Fruit fly (Drosophila melanogaster) whole organism, wandering third instar larva: ENCODE data around the gene CG18417.
A peak's percentile ranks its signal among the peaks of the same experiment; 100 is the strongest.

Source experiments
- Abd-B ChIP-seq: fragments of >200 bp; optimal IDR thresholded peaks from 2 replicates; lab custom pipeline; 2017; ENCODE audit warnings: missing biosample characterization, missing genetic modification characterization
- CG32264 ChIP-seq: fragments of 200-800 bp; sonication (Bioruptor generic); optimal IDR thresholded peaks from 2 replicates; lab custom pipeline; 2016; ENCODE audit warnings: missing biosample characterization, missing genetic modification characterization
- CrebA ChIP-seq: fragments of 200-800 bp; sonication (Bioruptor generic); optimal IDR thresholded peaks from 2 replicates; lab custom pipeline; 2016; ENCODE audit warnings: missing biosample characterization, mild to moderate bottlenecking, missing genetic modification characterization, borderline replicate concordance
- Dif ChIP-seq: fragments of 200-275, 200-300 bp; sonication (Bioruptor generic); optimal IDR thresholded peaks from 2 replicates; lab custom pipeline; 2018; ENCODE audit warnings: missing biosample characterization, missing genetic modification characterization; ENCODE audit not compliant: partially characterized antibody
- GATAd ChIP-seq: sonication (Bioruptor generic); optimal IDR thresholded peaks from 2 replicates; lab custom pipeline; 2016; ENCODE audit warnings: missing biosample characterization, missing genetic modification characterization
- HLH106 ChIP-seq: fragments of 200-800 bp; optimal IDR thresholded peaks from 3 replicates; lab custom pipeline; 2019; ENCODE audit warnings: missing biosample characterization, mild to moderate bottlenecking, missing genetic modification characterization, moderate library complexity
- Hnf4 ChIP-seq: fragments of 200-800 bp; sonication (Bioruptor generic); optimal IDR thresholded peaks from 2 replicates; lab custom pipeline; 2016; ENCODE audit warnings: missing biosample characterization, mild to moderate bottlenecking, missing genetic modification characterization
- Hr83 ChIP-seq: fragments of 200-300 bp; sonication (Bioruptor generic); optimal IDR thresholded peaks from 2 replicates; lab custom pipeline; 2016; ENCODE audit warnings: missing biosample characterization, mild to moderate bottlenecking, missing genetic modification characterization, moderate library complexity; ENCODE audit not compliant: poor library complexity, severe bottlenecking
- Jra ChIP-seq: sonication (Bioruptor generic); optimal IDR thresholded peaks from 2 replicates; lab custom pipeline; 2016; ENCODE audit warnings: missing biosample characterization, missing genetic modification characterization
- Myc ChIP-seq: fragments of >200 bp; optimal IDR thresholded peaks from 2 replicates; lab custom pipeline; 2017
- N ChIP-seq: fragments of >200 bp; optimal IDR thresholded peaks from 2 replicates; lab custom pipeline; 2018; ENCODE audit warnings: missing biosample characterization, missing external identifiers, missing genetic modification characterization
- OdsH ChIP-seq: fragments of 200-800 bp; sonication (Bioruptor generic); optimal IDR thresholded peaks from 2 replicates; lab custom pipeline; 2016; ENCODE audit warnings: missing biosample characterization, mild to moderate bottlenecking, missing genetic modification characterization
- Rel ChIP-seq, 2 experiments: fragments of 200-800 bp; sonication (Bioruptor generic) in 1 of 2; optimal IDR thresholded peaks; 2 replicates in 1 of 2; 3 replicates in 1 of 2; lab custom pipeline; 2016 to 2019; ENCODE audit warnings: mild to moderate bottlenecking in 2 of 2, missing biosample characterization in 2 of 2, missing genetic modification characterization in 2 of 2, moderate library complexity in 1 of 2
- Sp1 ChIP-seq: fragments of 200-800 bp; sonication (Bioruptor generic); optimal IDR thresholded peaks from 3 replicates; lab custom pipeline; 2019; ENCODE audit warnings: missing biosample characterization, mild to moderate bottlenecking, missing genetic modification characterization, moderate library complexity
- br ChIP-seq: fragments of 200-800 bp; sonication (Bioruptor generic); optimal IDR thresholded peaks from 2 replicates; lab custom pipeline; 2016; ENCODE audit warnings: missing biosample characterization, missing genetic modification characterization
- dmrt93B ChIP-seq: fragments of 200-800 bp; sonication (Bioruptor generic); optimal IDR thresholded peaks from 2 replicates; lab custom pipeline; 2018; ENCODE audit warnings: missing biosample characterization, mild to moderate bottlenecking, missing genetic modification characterization
- dsf ChIP-seq: sonication (Bioruptor generic); optimal IDR thresholded peaks from 2 replicates; lab custom pipeline; 2016; ENCODE audit warnings: missing biosample characterization, missing genetic modification characterization, borderline replicate concordance
- ey ChIP-seq: fragments of 200-800 bp; sonication (Bioruptor generic); optimal IDR thresholded peaks from 2 replicates; lab custom pipeline; 2016; ENCODE audit warnings: missing biosample characterization, missing genetic modification characterization
- foxo ChIP-seq, 2 experiments: fragments of 200-800 bp; sonication (Bioruptor generic); optimal IDR thresholded peaks; 2 replicates in 1 of 2; 3 replicates in 1 of 2; lab custom pipeline; 2016 to 2017; ENCODE audit warnings: missing biosample characterization in 2 of 2, missing genetic modification characterization in 2 of 2
- fru ChIP-seq: fragments of 200-800 bp; sonication (Bioruptor generic); optimal IDR thresholded peaks from 3 replicates; lab custom pipeline; 2016; ENCODE audit warnings: missing biosample characterization, mild to moderate bottlenecking, missing genetic modification characterization
- h ChIP-seq: fragments of 200-800 bp; sonication (Bioruptor generic); optimal IDR thresholded peaks from 3 replicates; lab custom pipeline; 2016; ENCODE audit warnings: missing biosample characterization, mild to moderate bottlenecking, missing genetic modification characterization
- jim ChIP-seq: fragments of 175-275, 200-325 bp; sonication (Bioruptor generic); optimal IDR thresholded peaks from 2 replicates; lab custom pipeline; 2016; ENCODE audit warnings: missing biosample characterization, mild to moderate bottlenecking, missing genetic modification characterization
- pan ChIP-seq: fragments of >200 bp; optimal IDR thresholded peaks from 2 replicates; lab custom pipeline; 2017
- psq ChIP-seq: fragments of 200-800 bp; sonication (Bioruptor generic); optimal IDR thresholded peaks from 3 replicates; lab custom pipeline; 2017; ENCODE audit warnings: missing biosample characterization, mild to moderate bottlenecking, missing genetic modification characterization, moderate library complexity
- rgr ChIP-seq: fragments of 200-800 bp; sonication (Bioruptor generic); optimal IDR thresholded peaks from 3 replicates; lab custom pipeline; 2016; ENCODE audit warnings: missing biosample characterization, mild to moderate bottlenecking, missing genetic modification characterization
- sv ChIP-seq: fragments of 200-800 bp; sonication (Bioruptor generic); optimal IDR thresholded peaks from 3 replicates; lab custom pipeline; 2016; ENCODE audit warnings: missing biosample characterization, missing genetic modification characterization
- tai ChIP-seq: sonication (Bioruptor generic); optimal IDR thresholded peaks from 2 replicates; lab custom pipeline; 2016; ENCODE audit warnings: missing biosample characterization, missing genetic modification characterization
- woc ChIP-seq: sonication (Bioruptor generic); optimal IDR thresholded peaks from 2 replicates; lab custom pipeline; 2016; ENCODE audit warnings: missing biosample characterization, mild to moderate bottlenecking, missing genetic modification characterization

The CG18417 gene

dm6 chr3L:7399770-7400169 lies at the start of gene CG18417:
TSS of gene CG18417 (plus strand) at chr3L:7400070.
- TF ChIP-seq jim, result no peak
- TF ChIP-seq CrebA (GFP tag; lab: Kevin White, UChicago), result no peak
- no peak for TF ChIP-seq Abd-B
- no peak for TF ChIP-seq Sp1 (GFP tag; lab: Kevin White, UChicago)
- no peak for TF ChIP-seq dmrt93B (GFP tag; lab: Kevin White, UChicago)
- no peak for TF ChIP-seq tai (GFP tag; lab: Kevin White, UChicago)
- no peak for TF ChIP-seq br (GFP tag; lab: Kevin White, UChicago)
- TF ChIP-seq woc (GFP tag; lab: Kevin White, UChicago), result no peak
- TF ChIP-seq dsf (GFP tag; lab: Kevin White, UChicago), result no peak

DNA sequence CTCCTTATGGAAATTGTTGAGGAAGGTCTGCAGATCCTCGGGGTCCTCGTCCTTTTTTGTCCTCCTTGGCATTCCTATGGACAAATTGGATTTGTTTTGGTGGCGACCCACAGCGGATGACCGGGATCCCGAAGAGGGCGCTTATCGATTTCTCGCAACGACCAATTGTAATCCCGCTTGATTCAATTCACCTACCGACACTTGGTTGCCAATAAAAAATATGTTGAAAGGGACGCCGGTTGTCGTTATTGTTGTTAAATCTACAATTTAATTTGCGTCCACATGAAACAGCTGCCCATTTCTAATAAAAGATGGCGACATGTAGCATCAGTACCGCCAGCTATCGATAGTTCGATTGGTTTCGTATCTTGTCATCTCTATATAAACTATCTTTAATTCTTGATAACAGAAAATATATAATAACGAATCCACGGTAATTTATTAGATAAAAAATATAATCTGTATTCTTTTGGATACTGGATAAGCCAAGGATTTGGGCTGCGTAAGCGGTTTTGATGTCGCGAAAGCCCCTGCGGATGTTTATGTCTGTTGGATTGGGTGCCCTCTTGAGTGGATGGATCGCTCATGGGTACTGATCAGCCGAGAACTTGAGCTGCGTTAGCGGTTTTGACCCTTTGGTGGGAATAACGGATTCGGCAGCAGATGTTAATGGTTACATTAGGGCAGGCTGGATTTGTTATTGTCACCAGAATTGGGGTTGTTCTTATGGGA lies 43.3 kb upstream of the CG18417 start, which contains the start of gene CTCF:
Gene CTCF (minus strand): TSS at position 328 of the 732 bp plus-strand sequence.
- TF ChIP-seq Myc (lab: Kevin White, UChicago) (peak; percentile 80), pan (lab: Kevin White, UChicago) (no peak), dmrt93B (GFP tag; lab: Kevin White, UChicago) (no peak), ey (GFP tag; lab: Kevin White, UChicago) (peak; percentile 30), OdsH (GFP tag; lab: Kevin White, UChicago) (peak; percentile 37), Rel (GFP tag; optimal IDR thresholded peaks at IDR 0.05; lab: Kevin White, UChicago) (no peak), Rel (tag; optimal IDR thresholded peaks at IDR 0.05; lab: Kevin White, UChicago) (peak; percentile 15), foxo (GFP tag; optimal IDR thresholded peaks at IDR 0.05; lab: Kevin White, UChicago) (peak in 1 of 2 experiments; percentile 46), br (GFP tag; lab: Kevin White, UChicago) (peak; percentile 44), psq (peak; percentile 21), woc (GFP tag; lab: Kevin White, UChicago) (no peak), HLH106 (tag; lab: Kevin White, UChicago) (peak; percentile 56), h (GFP tag; lab: Kevin White, UChicago) (peak; percentile 56), Jra (GFP tag; lab: Kevin White, UChicago) (peak; percentile 14), rgr (peak; percentile 50), Sp1 (GFP tag; lab: Kevin White, UChicago) (peak; percentile 16), GATAd (GFP tag; lab: Kevin White, UChicago) (no peak), N (no peak), CrebA (GFP tag; lab: Kevin White, UChicago) (no peak)

DNA sequence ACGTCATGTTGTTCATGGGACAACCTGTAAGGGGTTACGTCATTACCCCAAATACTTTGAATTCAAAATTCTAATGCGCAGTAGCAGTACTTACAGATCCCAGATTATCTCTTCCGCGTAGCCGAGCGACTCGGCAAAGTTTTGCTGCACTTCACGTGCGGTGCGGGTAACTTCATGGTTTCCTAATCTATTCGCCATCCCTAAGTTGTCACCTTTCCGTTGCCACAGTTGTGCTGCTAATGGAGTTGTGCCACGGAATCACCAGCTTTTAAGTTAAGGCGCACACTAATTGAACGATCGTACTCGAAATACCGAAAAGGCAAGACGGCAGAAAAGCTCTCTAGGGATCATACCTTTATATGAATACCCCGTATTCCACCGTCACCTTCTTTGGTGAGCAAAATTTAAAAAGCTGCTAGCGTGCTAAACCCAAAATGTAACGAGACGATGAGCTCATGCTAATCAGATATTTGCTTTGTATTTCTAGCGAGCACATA lies 40.0 kb upstream of the CG18417 start, which contains the start of gene pst:
Gene pst (minus strand): TSS at position 437 of the 497 bp plus-strand sequence.
- peak; percentile 18 for TF ChIP-seq fru
- no peak for TF ChIP-seq jim
- TF ChIP-seq Sp1 (GFP tag; lab: Kevin White, UChicago), result peak; percentile 25
- TF ChIP-seq Dif (GFP tag; lab: Kevin White, UChicago), result peak; percentile 46
- TF ChIP-seq OdsH (GFP tag; lab: Kevin White, UChicago), result no peak
- TF ChIP-seq Hr83 (GFP tag; lab: Kevin White, UChicago), result peak; percentile 58
- TF ChIP-seq Rel (GFP tag; optimal IDR thresholded peaks at IDR 0.05; lab: Kevin White, UChicago), result no peak
- peak; percentile 100 for TF ChIP-seq Rel (tag; optimal IDR thresholded peaks at IDR 0.05; lab: Kevin White, UChicago)
- peak; percentile 19 for TF ChIP-seq Jra (GFP tag; lab: Kevin White, UChicago)
- TF ChIP-seq N, result no peak
- TF ChIP-seq, all 38 proteins: peak for 6

DNA sequence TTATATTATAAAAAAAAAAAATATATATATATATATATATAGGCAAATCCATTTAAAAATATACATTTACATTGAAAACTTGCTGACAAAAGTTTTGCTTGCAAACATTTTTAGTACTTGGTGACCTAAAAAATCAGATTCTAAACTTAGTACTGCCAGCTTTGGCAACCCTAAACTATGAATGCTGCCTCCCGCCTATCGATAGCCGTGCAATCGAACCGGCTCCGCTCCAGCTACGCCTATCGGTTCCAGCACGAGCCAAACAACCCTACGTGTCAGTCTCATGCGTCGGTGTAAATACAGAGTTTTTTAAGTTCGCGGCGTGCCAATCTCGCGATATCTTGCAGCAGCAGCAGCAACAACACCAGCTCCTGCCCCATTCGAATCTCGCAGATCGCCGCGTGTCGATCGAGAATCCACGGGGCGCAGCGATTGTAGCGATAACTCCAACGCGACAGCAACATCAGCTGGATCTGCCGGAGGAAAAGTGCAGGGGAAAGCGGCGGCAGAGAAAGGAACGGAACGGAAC lies 39.5 kb upstream of the CG18417 start, which contains the start of gene Sec63:
Gene Sec63 (plus strand): TSS at position 238 of the 529 bp plus-strand sequence.
- TF ChIP-seq foxo (GFP tag; optimal IDR thresholded peaks at IDR 0.05; lab: Kevin White, UChicago) (peak in 1 of 2 experiments; percentile 54), CG32264 (no peak), psq (peak; percentile 27), Sp1 (GFP tag; lab: Kevin White, UChicago) (no peak), jim (no peak), dsf (GFP tag; lab: Kevin White, UChicago) (no peak), HLH106 (tag; lab: Kevin White, UChicago) (peak; percentile 55), br (GFP tag; lab: Kevin White, UChicago) (peak; percentile 35), Hr83 (GFP tag; lab: Kevin White, UChicago) (peak; percentile 61), Hnf4 (GFP tag; lab: Kevin White, UChicago) (peak; percentile 35), woc (GFP tag; lab: Kevin White, UChicago) (no peak), sv (GFP tag; lab: Kevin White, UChicago) (peak; percentile 21), Myc (lab: Kevin White, UChicago) (peak; percentile 44)
